Fruit fly (Drosophila melanogaster) whole organism, pupa: Measurements from ENCODE around the gene Ccdc56.

ENCODE experiments used
- CG13204 ChIP-seq: fragments of 200-800 bp; sonication (Bioruptor generic); optimal IDR thresholded peaks from 2 replicates; lab custom pipeline; 2018; ENCODE audit warnings: missing biosample characterization, mild to moderate bottlenecking, missing genetic modification characterization, moderate library complexity
- CG4496 ChIP-seq: fragments of 200-800 bp; sonication (Bioruptor generic); IDR thresholded peaks from 3 replicates; pipeline ENCODE4 v1.3.6; 2022; ENCODE audit warnings: missing biosample characterization, missing genetic modification characterization
- CG8159 ChIP-seq: fragments of 200-800 bp; sonication (Bioruptor generic); optimal IDR thresholded peaks from 3 replicates; lab custom pipeline; 2018; ENCODE audit warnings: missing biosample characterization, mild to moderate bottlenecking, missing genetic modification characterization, moderate library complexity
- CG8301 ChIP-seq: fragments of 200-800 bp; sonication (Bioruptor generic); optimal IDR thresholded peaks from 2 replicates; lab custom pipeline; 2018; ENCODE audit warnings: missing biosample characterization, mild to moderate bottlenecking, missing genetic modification characterization
- CG9948 ChIP-seq: fragments of 200-800 bp; sonication (Bioruptor generic); optimal IDR thresholded peaks from 2 replicates; lab custom pipeline; 2018; ENCODE audit warnings: missing biosample characterization, mild to moderate bottlenecking, missing genetic modification characterization, moderate library complexity
- D1 ChIP-seq: fragments of 200-800 bp; sonication (Bioruptor generic); optimal IDR thresholded peaks from 2 replicates; lab custom pipeline; 2018; ENCODE audit warnings: missing biosample characterization, mild to moderate bottlenecking, missing genetic modification characterization, moderate library complexity
- Ets98B ChIP-seq: fragments of 200-800 bp; sonication (Bioruptor generic); IDR thresholded peaks from 2 replicates; pipeline ENCODE4 v1.3.6; 2022; ENCODE audit warnings: missing biosample characterization, missing genetic modification characterization
- Pif1A ChIP-seq: fragments of 200-800 bp; sonication (Bioruptor generic); optimal IDR thresholded peaks from 3 replicates; lab custom pipeline; 2016; ENCODE audit warnings: missing biosample characterization, missing genetic modification characterization
- Pif1B ChIP-seq: fragments of 200-800 bp; sonication (Bioruptor generic); optimal IDR thresholded peaks from 3 replicates; lab custom pipeline; 2016; ENCODE audit warnings: missing biosample characterization, missing genetic modification characterization
- fd96Ca ChIP-seq: fragments of 200-800 bp; sonication (Bioruptor generic); IDR thresholded peaks from 3 replicates; pipeline ENCODE4 v1.3.6; 2022; ENCODE audit warnings: missing biosample characterization, missing genetic modification characterization
- gl ChIP-seq: fragments of 200-800 bp; sonication (Bioruptor generic); optimal IDR thresholded peaks from 2 replicates; lab custom pipeline; 2018; ENCODE audit warnings: missing biosample characterization, mild to moderate bottlenecking, missing genetic modification characterization
- rn ChIP-seq: fragments of 200-800 bp; sonication (Bioruptor generic); IDR thresholded peaks from 2 replicates; pipeline ENCODE4 v1.3.6; 2022; ENCODE audit warnings: missing biosample characterization, missing genetic modification characterization

- TF ChIP-seq fd96Ca (GFP tag; lab: Robert Waterston, UW) (no peak), CG9948 (tag; lab: Kevin White, UChicago) (no peak), Pif1A (GFP tag; lab: Kevin White, UChicago) (no peak), D1 (tag; lab: Kevin White, UChicago) (no peak), CG13204 (GFP tag; lab: Kevin White, UChicago) (no peak), Ets98B (GFP tag; lab: Robert Waterston, UW) (no peak), rn (GFP tag; lab: Robert Waterston, UW) (no peak), CG8159 (tag; lab: Kevin White, UChicago) (no peak), gl (tag; lab: Kevin White, UChicago) (no peak), CG8301 (tag; lab: Kevin White, UChicago) (no peak), CG4496 (GFP tag; lab: Robert Waterston, UW) (no peak), Pif1B (GFP tag; lab: Kevin White, UChicago) (no peak)
Measured at dm6 chr3L:11692853-11693252, 15.9 kb upstream of the Ccdc56 start.
